Worm (Caenorhabditis elegans): Measurements from ENCODE around the gene srx-90.
A peak's percentile ranks its signal among the peaks of the same experiment; 100 is the strongest.

The srx-90 gene

DNA sequence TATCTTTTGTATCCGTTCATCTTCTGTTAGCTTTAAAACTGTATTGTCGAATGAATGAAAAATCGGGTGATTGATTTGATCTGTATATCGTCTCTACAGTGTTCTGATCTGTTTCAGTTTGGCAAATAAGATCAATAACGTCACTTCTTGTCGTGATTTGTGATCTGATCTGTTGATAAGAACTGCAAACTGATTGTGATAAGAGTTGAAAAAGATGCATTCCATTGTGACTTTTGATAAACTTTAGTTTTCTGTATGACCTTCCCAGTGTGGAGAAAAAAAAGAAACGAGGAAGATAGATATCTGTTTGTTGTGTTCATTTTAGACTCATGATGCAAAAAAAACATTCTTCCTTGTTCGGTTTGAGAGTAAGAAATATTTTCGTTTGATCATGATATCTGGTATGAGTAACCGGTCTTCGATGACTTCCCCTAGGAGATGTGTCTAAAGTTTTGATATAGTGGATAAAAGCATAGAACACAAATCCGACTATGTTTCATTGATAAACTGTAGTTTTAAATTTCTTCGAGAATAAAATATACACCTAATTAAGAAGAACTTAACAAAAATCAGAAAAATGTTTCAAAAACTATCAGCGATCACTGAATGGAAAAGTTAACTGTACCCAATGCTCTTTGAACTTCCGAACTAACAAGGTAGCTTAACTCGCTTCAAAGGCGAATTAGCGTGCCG lies 34.0 kb downstream of the srx-90 start (continued):
- TF ChIP-seq F10B5.3 (tag; optimal IDR thresholded peaks at IDR 0.05) (no peak), tag-97 (GFP tag; IDR thresholded peaks at IDR 0.05) (no peak), aly-2 (tag; optimal IDR thresholded peaks at IDR 0.05) (no peak), dve-1 (tag; optimal IDR thresholded peaks at IDR 0.05; ENCODE audit: insufficient read depth) (peak; percentile 81), nhr-10 (tag; optimal IDR thresholded peaks at IDR 0.05) (no peak), nhr-102 (tag; optimal IDR thresholded peaks at IDR 0.05) (no peak), ztf-11 (tag; optimal IDR thresholded peaks at IDR 0.05) (no peak), mep-1 (tag; optimal IDR thresholded peaks at IDR 0.05) (peak; percentile 26), nhr-6 (tag; optimal IDR thresholded peaks at IDR 0.05) (no peak), dpl-1 (GFP tag; optimal IDR thresholded peaks at IDR 0.05) (no peak), Y105C5A.15 (GFP tag; IDR thresholded peaks at IDR 0.05) (no peak), nhr-42 (GFP tag; IDR thresholded peaks at IDR 0.05) (no peak), lir-3 (tag; optimal IDR thresholded peaks at IDR 0.05) (no peak), unc-130 (GFP tag; optimal IDR thresholded peaks at IDR 0.05) (no peak), lin-29 (GFP tag; IDR thresholded peaks at IDR 0.05) (no peak), F37D6.2 (tag; optimal IDR thresholded peaks at IDR 0.05) (no peak), dmd-8 (GFP tag; IDR thresholded peaks at IDR 0.05) (no peak), vab-7 (GFP tag; IDR thresholded peaks at IDR 0.05) (no peak), nhr-111 (GFP tag; optimal IDR thresholded peaks at IDR 0.05) (no peak), mxl-2 (GFP tag; conservative IDR thresholded peaks at IDR 0.05) (no peak), hlh-30 (tag; optimal IDR thresholded peaks at IDR 0.05; ENCODE audit: insufficient read depth) (peak; percentile 76), R02D3.7 (tag; optimal IDR thresholded peaks at IDR 0.05) (no peak), mes-2 (tag; optimal IDR thresholded peaks at IDR 0.05; ENCODE audit: poor library complexity, severe bottlenecking) (no peak), zfp-3 (GFP tag; conservative IDR thresholded peaks at IDR 0.05) (no peak), egl-43 (GFP tag; IDR thresholded peaks at IDR 0.05) (no peak), Y75B8A.6 (GFP tag; IDR thresholded peaks at IDR 0.05) (no peak), T20F7.1 (GFP tag; optimal IDR thresholded peaks at IDR 0.05) (peak; percentile 31), rbr-2 (tag; optimal IDR thresholded peaks at IDR 0.05) (no peak), T26A8.4 (GFP tag; IDR thresholded peaks at IDR 0.05) (no peak), hif-1 (tag; optimal IDR thresholded peaks at IDR 0.05) (no peak), ceh-82 (tag; optimal IDR thresholded peaks at IDR 0.05) (no peak), saeg-2 (GFP tag; IDR thresholded peaks at IDR 0.05) (no peak), lin-39 (tag; optimal IDR thresholded peaks at IDR 0.05) (no peak), nhr-48 (tag; optimal IDR thresholded peaks at IDR 0.05) (peak; percentile 65), F44E2.7 (GFP tag; IDR thresholded peaks at IDR 0.05) (no peak), dmd-6 (GFP tag; IDR thresholded peaks at IDR 0.05) (peak; percentile 85), Y48G9A.11 (GFP tag; IDR thresholded peaks at IDR 0.05) (no peak), gei-8 (GFP tag; optimal IDR thresholded peaks at IDR 0.05) (no peak)

DNA sequence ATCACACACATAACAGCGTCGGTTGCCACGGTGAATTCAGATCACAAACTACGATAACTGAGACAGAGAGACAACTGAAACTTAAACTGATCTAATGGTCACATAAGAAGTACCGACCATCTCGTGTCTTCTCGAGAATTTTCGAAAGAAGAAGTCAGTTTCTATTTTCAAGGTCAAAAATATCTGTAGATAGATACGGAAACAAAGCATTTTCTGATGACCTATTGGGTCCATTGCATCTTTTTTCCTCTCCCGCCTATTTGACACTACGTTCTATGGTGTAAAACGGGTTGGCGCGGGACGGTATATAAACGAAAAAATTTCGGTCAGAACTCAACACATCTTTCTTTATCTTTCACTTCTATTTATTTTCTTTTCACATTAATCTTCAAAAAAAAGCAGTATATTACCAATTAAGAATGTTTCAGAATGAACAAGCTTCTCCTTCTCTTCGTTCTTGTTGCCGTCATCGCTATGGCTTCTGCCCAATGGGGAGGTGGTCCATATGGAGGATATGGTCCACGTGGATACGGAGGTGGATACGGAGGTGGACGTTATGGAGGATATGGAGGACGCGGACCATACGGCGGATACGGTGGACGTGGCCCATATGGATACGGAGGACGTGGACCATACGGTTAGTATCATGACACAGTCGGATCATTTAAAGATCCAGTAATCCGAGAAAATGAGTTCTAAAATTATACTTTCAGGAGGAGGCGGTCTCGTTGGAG lies 35.2 kb downstream of the srx-90 start, which contains the start of gene nlp-24:
Gene nlp-24 (plus strand): TSS at position 429 of the 734 bp plus-strand sequence.
- TF ChIP-seq hlh-11 (tag; optimal IDR thresholded peaks at IDR 0.05) (peak; percentile 22), mes-2 (tag; optimal IDR thresholded peaks at IDR 0.05; ENCODE audit: poor library complexity, severe bottlenecking) (peak; percentile 14), rbr-2 (tag; optimal IDR thresholded peaks at IDR 0.05) (peak; percentile 5), nhr-25 (tag; optimal IDR thresholded peaks at IDR 0.05; ENCODE audit: borderline replicate concordance, insufficient read depth) (peak; percentile 79), nhr-42 (GFP tag; IDR thresholded peaks at IDR 0.05) (peak; percentile 37; the same call in 1 of the 2 replicates), ceh-32 (tag; optimal IDR thresholded peaks at IDR 0.05; ENCODE audit: poor library complexity) (no peak), nhr-76 (tag; optimal IDR thresholded peaks at IDR 0.05) (peak; percentile 16), hlh-30 (tag; optimal IDR thresholded peaks at IDR 0.05; ENCODE audit: insufficient read depth) (peak; percentile 30), lsy-2 (tag; optimal IDR thresholded peaks at IDR 0.05) (peak in 1 of 2 experiments; percentile 4), snpc-1.2 (GFP tag; IDR thresholded peaks at IDR 0.05) (no peak), nhr-28 (tag; optimal IDR thresholded peaks at IDR 0.05) (peak; percentile 40), dve-1 (tag; optimal IDR thresholded peaks at IDR 0.05; ENCODE audit: insufficient read depth) (peak; percentile 36), ceh-44 (GFP tag; IDR thresholded peaks at IDR 0.05) (no peak), dmd-6 (GFP tag; IDR thresholded peaks at IDR 0.05) (peak; percentile 45), lin-1 (GFP tag; IDR thresholded peaks at IDR 0.05) (no peak; the same call in 1 of the 2 replicates), unc-62 (GFP tag; optimal IDR thresholded peaks at IDR 0.05 in 1 of 2) (no peak), unc-62 (tag; optimal IDR thresholded peaks at IDR 0.05) (peak; percentile 7)
